Fruit fly (Drosophila melanogaster): ENCODE data around the gene eyg.
A peak's percentile ranks its signal among the peaks of the same experiment; 100 is the strongest.

eyg gene

dm6 chr3L:12471471-12471978, 3.7 kb upstream of the eyg start, which contains the start of gene CG10616 (continued):
- no peak for TF ChIP-seq grn (GFP tag; optimal IDR thresholded peaks at IDR 0.05)
- peak; percentile 76 for TF ChIP-seq trem (tag; optimal IDR thresholded peaks at IDR 0.05)
- no peak for TF ChIP-seq CG17359 (tag; optimal IDR thresholded peaks at IDR 0.05)
- TF ChIP-seq BtbVII (GFP tag; optimal IDR thresholded peaks at IDR 0.05), result no peak
- peak; percentile 22 for TF ChIP-seq CG12659 (GFP tag; optimal IDR thresholded peaks at IDR 0.05)
- TF ChIP-seq Bdp1 (GFP tag; optimal IDR thresholded peaks at IDR 0.05), result no peak
- TF ChIP-seq YL-1 (GFP tag; optimal IDR thresholded peaks at IDR 0.05), result peak; percentile 47
- TF ChIP-seq pan (optimal IDR thresholded peaks at IDR 0.05), result no peak
- TF ChIP-seq pan (GFP tag; optimal IDR thresholded peaks at IDR 0.05 in 1 of 2, IDR thresholded peaks at IDR 0.05 in 1 of 2), result no peak
- peak; percentile 66 for TF ChIP-seq gfzf (GFP tag; optimal IDR thresholded peaks at IDR 0.05)
- TF ChIP-seq ato (GFP tag; IDR thresholded peaks at IDR 0.05; ENCODE audit: partially characterized antibody), result peak; percentile 66
- TF ChIP-seq cas (GFP tag; IDR thresholded peaks at IDR 0.05), result no peak
- TF ChIP-seq unc-4 (GFP tag; IDR thresholded peaks at IDR 0.05; ENCODE audit: partially characterized antibody), result peak; percentile 93
- TF ChIP-seq pnt (GFP tag; optimal IDR thresholded peaks at IDR 0.05), result no peak
- no peak for TF ChIP-seq grau (tag; optimal IDR thresholded peaks at IDR 0.05)
- TF ChIP-seq phol (tag; optimal IDR thresholded peaks at IDR 0.05), result peak; percentile 45
- no peak for TF ChIP-seq tin (GFP tag; optimal IDR thresholded peaks at IDR 0.05)
- no peak for TF ChIP-seq z (GFP tag; IDR thresholded peaks at IDR 0.05)
- TF ChIP-seq CG11456 (GFP tag; IDR thresholded peaks at IDR 0.05), result no peak
- TF ChIP-seq Oaz (GFP tag; IDR thresholded peaks at IDR 0.05), result no peak
- TF ChIP-seq MBD-R2 (GFP tag; IDR thresholded peaks at IDR 0.05), result peak; percentile 57
- peak; percentile 16 for TF ChIP-seq CG18262 (tag; optimal IDR thresholded peaks at IDR 0.05)
- TF ChIP-seq Doc3 (GFP tag; IDR thresholded peaks at IDR 0.05; ENCODE audit: partially characterized antibody), result peak; percentile 97
- TF ChIP-seq vvl (GFP tag; IDR thresholded peaks at IDR 0.05), result 0 out of 2 replicates have a peak, but pooled peaks have one; percentile 13
- TF ChIP-seq CG3065 (GFP tag; optimal IDR thresholded peaks at IDR 0.05), result no peak
- no peak for TF ChIP-seq onecut (GFP tag; IDR thresholded peaks at IDR 0.05)
- TF ChIP-seq CG2120 (GFP tag; optimal IDR thresholded peaks at IDR 0.05), result peak; percentile 1
- peak; percentile 64 for TF ChIP-seq row (GFP tag; IDR thresholded peaks at IDR 0.05)
- peak; percentile 95 for TF ChIP-seq hbn (GFP tag; IDR thresholded peaks at IDR 0.05; ENCODE audit: partially characterized antibody)
- TF ChIP-seq knrl (GFP tag; IDR thresholded peaks at IDR 0.05; ENCODE audit: partially characterized antibody), result peak; percentile 94
- peak in 1 of 3 experiments; percentile 61 for TF ChIP-seq Stat92E (GFP tag; optimal IDR thresholded peaks at IDR 0.05)
- no peak for TF ChIP-seq CG9817 (tag; optimal IDR thresholded peaks at IDR 0.05)
- peak; percentile 73 for TF ChIP-seq pzg (GFP tag; optimal IDR thresholded peaks at IDR 0.05)
- TF ChIP-seq CG16813 (GFP tag; IDR thresholded peaks at IDR 0.05; ENCODE audit: partially characterized antibody), result peak; percentile 95
- peak; percentile 99 for TF ChIP-seq Dll (GFP tag; IDR thresholded peaks at IDR 0.05; ENCODE audit: partially characterized antibody)
- TF ChIP-seq CG42726 (GFP tag; IDR thresholded peaks at IDR 0.05; ENCODE audit: partially characterized antibody), result peak; percentile 71; the same call in 1 of the 2 replicates
- TF ChIP-seq CG6791 (GFP tag; IDR thresholded peaks at IDR 0.05; ENCODE audit: partially characterized antibody), result peak; percentile 94
- peak; percentile 95 for TF ChIP-seq vnd (GFP tag; IDR thresholded peaks at IDR 0.05; ENCODE audit: partially characterized antibody)
- TF ChIP-seq CG14860 (GFP tag; IDR thresholded peaks at IDR 0.05; ENCODE audit: partially characterized antibody), result peak; percentile 87
- TF ChIP-seq insv (GFP tag; optimal IDR thresholded peaks at IDR 0.05), result peak in 1 of 2 experiments; percentile 15
- peak; percentile 66 for TF ChIP-seq Ets97D (GFP tag; optimal IDR thresholded peaks at IDR 0.05)
- TF ChIP-seq MESR4 (GFP tag; optimal IDR thresholded peaks at IDR 0.05), result peak; percentile 82
- TF ChIP-seq lmd (GFP tag; IDR thresholded peaks at IDR 0.05), result no peak
- TF ChIP-seq CG11560 (tag; IDR thresholded peaks at IDR 0.05), result peak; percentile 96
- no peak for TF ChIP-seq croc (GFP tag; conservative IDR thresholded peaks at IDR 0.05)
- no peak for TF ChIP-seq ftz-f1 (GFP tag; optimal IDR thresholded peaks at IDR 0.05)
- peak; percentile 86 for TF ChIP-seq CG7963 (GFP tag; IDR thresholded peaks at IDR 0.05; ENCODE audit: partially characterized antibody)
- TF ChIP-seq Sin3A (optimal IDR thresholded peaks at IDR 0.05), result peak; percentile 30
- peak; percentile 53 for TF ChIP-seq CG4617 (GFP tag; optimal IDR thresholded peaks at IDR 0.05; ENCODE audit: borderline replicate concordance)
